Worm (Caenorhabditis elegans): ENCODE measurements around the gene clec-198.

DNA sequence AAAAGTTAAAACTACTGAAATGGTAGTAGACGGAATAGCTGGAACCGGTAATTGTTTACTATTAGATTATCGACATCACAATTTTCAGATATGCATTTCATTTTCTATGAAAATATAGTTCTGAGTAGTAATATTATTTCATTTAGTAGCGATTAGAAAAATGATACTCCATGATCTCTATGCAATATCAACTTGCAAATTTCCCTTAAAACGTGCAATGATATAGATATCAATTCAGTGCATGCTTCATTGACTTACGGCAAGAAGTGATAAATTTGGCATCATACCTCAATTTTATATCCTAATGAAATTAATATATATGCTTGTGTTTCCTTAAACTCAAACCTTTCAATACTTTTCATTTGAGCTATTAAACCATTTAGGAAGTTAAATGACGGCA lies 4.3 kb upstream of the clec-198 start, which contains the start of gene C49C3.21:
- TF ChIP-seq ref-1 (GFP tag; conservative IDR thresholded peaks at IDR 0.05) = no peak
- TF ChIP-seq T22C8.4 (GFP tag; IDR thresholded peaks at IDR 0.05) = no peak
- TF ChIP-seq klf-2 (GFP tag; conservative IDR thresholded peaks at IDR 0.05) = no peak
- TF ChIP-seq cog-1 (tag; optimal IDR thresholded peaks at IDR 0.05) = no peak
- TF ChIP-seq ztf-23 (GFP tag; IDR thresholded peaks at IDR 0.05) = no peak
- no peak for TF ChIP-seq flt-1 (GFP tag; IDR thresholded peaks at IDR 0.05)
- no peak for TF ChIP-seq ztf-29 (GFP tag; IDR thresholded peaks at IDR 0.05)
